Worm (Caenorhabditis elegans) whole organism, L3 larva: ENCODE data around the gene ada-2.

Experiments used
- ceh-28 ChIP-seq: fragments of 150-350 bp; optimal IDR thresholded peaks from 2 replicates; lab custom pipeline; 2014; ENCODE audit warnings: missing biosample characterization, missing genetic modification reagents, missing genetic modification characterization
- egl-5 ChIP-seq: fragments of 150-350 bp; optimal IDR thresholded peaks from 2 replicates; lab custom pipeline; 2017; ENCODE audit warnings: missing biosample characterization, missing genetic modification reagents, missing genetic modification characterization, inconsistent platforms
- fos-1 ChIP-seq: fragments of 150-350 bp; optimal IDR thresholded peaks from 2 replicates; lab custom pipeline; 2014; ENCODE audit warnings: missing biosample characterization, missing genetic modification characterization
- lin-39 ChIP-seq: fragments of 150-350 bp; optimal IDR thresholded peaks from 2 replicates; lab custom pipeline; 2018; ENCODE audit warnings: missing biosample characterization, missing genetic modification reagents, missing genetic modification characterization
- nfya-1 ChIP-seq: sonication (generic microtip); optimal IDR thresholded peaks from 2 replicates; lab custom pipeline; 2017; ENCODE audit warnings: missing genetic modification characterization, mild to moderate bottlenecking, missing compliant biosample characterization, antibody characterized with exemption, moderate library complexity; ENCODE audit not compliant: insufficient read depth
- nhr-237 ChIP-seq: fragments of 150-350 bp; optimal IDR thresholded peaks from 2 replicates; lab custom pipeline; 2014; ENCODE audit warnings: missing biosample characterization, missing genetic modification characterization
- skn-1 ChIP-seq: fragments of 150-350 bp; optimal IDR thresholded peaks from 2 replicates; lab custom pipeline; 2014; ENCODE audit warnings: missing biosample characterization, missing genetic modification characterization
- ztf-11 ChIP-seq: fragments of 150-350 bp; optimal IDR thresholded peaks from 2 replicates; lab custom pipeline; 2014; ENCODE audit warnings: missing biosample characterization, missing genetic modification characterization

DNA sequence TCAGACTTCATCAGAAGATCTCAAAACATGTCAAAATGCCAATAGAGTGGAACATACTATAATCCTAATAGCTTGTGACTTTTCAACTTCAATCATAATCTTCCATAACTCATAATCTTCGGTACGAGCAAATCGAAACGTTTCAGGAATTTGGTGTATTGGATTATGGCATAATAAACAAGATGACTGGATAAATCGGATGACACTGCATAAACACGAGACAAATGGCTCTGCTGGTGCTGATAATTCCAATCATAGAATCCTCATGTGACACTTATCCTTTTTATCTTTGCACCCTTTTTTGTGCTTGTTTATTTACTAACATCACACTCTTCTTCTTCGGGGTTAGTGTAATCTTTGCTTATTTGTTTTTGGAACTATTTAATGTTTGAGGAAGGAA lies 31.0 kb downstream of the ada-2 start:
- TF ChIP-seq egl-5 (tag; lab: Kevin White, UChicago) (no peak), lin-39 (no peak), ztf-11 (no peak), fos-1 (tag; lab: Kevin White, UChicago) (no peak), ceh-28 (no peak), skn-1 (tag; lab: Kevin White, UChicago) (no peak), nfya-1 (no peak), nhr-237 (tag; lab: Kevin White, UChicago) (no peak)
